Fruit fly (Drosophila melanogaster): ENCODE data around the gene Osi7.

The Osi7 gene

DNA sequence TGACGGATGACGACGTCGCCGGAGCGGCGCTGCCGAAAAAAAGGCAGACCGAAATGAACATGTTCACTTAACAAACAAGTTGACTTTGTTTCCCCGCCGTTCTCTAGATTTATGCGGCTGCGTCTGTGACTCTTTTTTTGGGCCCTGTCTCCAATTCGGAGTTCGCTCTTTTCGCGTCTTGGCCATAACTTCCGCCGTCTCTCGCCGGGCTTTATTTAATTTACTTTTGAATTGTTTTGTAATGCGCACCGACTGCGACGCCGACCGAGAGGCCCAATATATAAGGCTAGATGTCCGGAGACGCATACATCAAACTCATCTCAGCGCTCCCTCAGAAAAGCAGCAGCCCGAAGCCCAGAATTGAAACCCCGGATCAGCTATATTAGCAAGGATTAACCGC, 50.0 kb downstream of the Osi7 start, which contains the start of gene Osi14:
TSS of gene Osi14 (plus strand) at position 301 of the 400 bp plus-strand sequence.
- TF ChIP-seq CG7101 (tag; optimal IDR thresholded peaks at IDR 0.05) (no peak), Clk (GFP tag; optimal IDR thresholded peaks at IDR 0.05) (no peak), CG11617 (GFP tag; optimal IDR thresholded peaks at IDR 0.05) (no peak), pad (GFP tag; optimal IDR thresholded peaks at IDR 0.05) (no peak), Hr96 (GFP tag; optimal IDR thresholded peaks at IDR 0.05) (no peak), CG5204 (GFP tag; optimal IDR thresholded peaks at IDR 0.05) (no peak), CG7045 (GFP tag; optimal IDR thresholded peaks at IDR 0.05) (no peak), Crg-1 (GFP tag; optimal IDR thresholded peaks at IDR 0.05) (no peak)

Measured in whole organism, adult.